Fruit fly (Drosophila melanogaster) whole organism, embryonic: Measurements from ENCODE around the gene CG7579.

Source experiments
- Ada2b ChIP-seq: fragments of 200-800 bp; sonication (Bioruptor generic); IDR thresholded peaks from 2 replicates; pipeline ENCODE4 v1.3.6; 2022; ENCODE audit warnings: missing biosample characterization, missing genetic modification characterization
- Atf-2 ChIP-seq: fragments of 200-800 bp; sonication (Bioruptor generic); optimal IDR thresholded peaks from 2 replicates; lab custom pipeline; 2016; ENCODE audit warnings: missing biosample characterization, missing genetic modification characterization
- Atf3 ChIP-seq: fragments of 200-800 bp; sonication (Bioruptor generic); optimal IDR thresholded peaks from 3 replicates; lab custom pipeline; 2016; ENCODE audit warnings: missing biosample characterization, missing genetic modification characterization
- CG10321 ChIP-seq: fragments of 200-800 bp; sonication (Bioruptor generic); IDR thresholded peaks from 2 replicates; pipeline ENCODE4 v1.3.6; 2022; ENCODE audit warnings: missing biosample characterization, missing genetic modification characterization
- CG10366 ChIP-seq: fragments of 200-800 bp; sonication (Bioruptor generic); IDR thresholded peaks from 2 replicates; pipeline ENCODE4 v1.3.6; 2022; ENCODE audit warnings: missing biosample characterization, missing genetic modification characterization
- CG11093 ChIP-seq: fragments of 200-800 bp; sonication (Bioruptor generic); IDR thresholded peaks from 3 replicates; pipeline ENCODE4 v1.3.6; 2022; ENCODE audit warnings: missing biosample characterization, missing genetic modification characterization
- CG12219 ChIP-seq: fragments of 200-800 bp; sonication (Bioruptor generic); optimal IDR thresholded peaks from 3 replicates; lab custom pipeline; 2018; ENCODE audit warnings: missing biosample characterization, mild to moderate bottlenecking, missing genetic modification characterization
- CG12744 ChIP-seq: fragments of 200-800 bp; sonication (Bioruptor generic); optimal IDR thresholded peaks from 2 replicates; lab custom pipeline; 2016; ENCODE audit warnings: missing biosample characterization, missing genetic modification characterization
- CG12942 ChIP-seq: fragments of 200-800 bp; sonication (Bioruptor generic); optimal IDR thresholded peaks from 3 replicates; lab custom pipeline; 2016; ENCODE audit warnings: missing biosample characterization, missing genetic modification characterization
- CG13287 ChIP-seq: fragments of 200-800 bp; sonication (Bioruptor generic); IDR thresholded peaks from 2 replicates; pipeline ENCODE4 v1.3.6; 2022; ENCODE audit warnings: missing biosample characterization, missing genetic modification characterization; ENCODE audit not compliant: partially characterized antibody
- CG13624 ChIP-seq: fragments of 200-800 bp; sonication (Bioruptor generic); optimal IDR thresholded peaks from 2 replicates; lab custom pipeline; 2016; ENCODE audit warnings: missing biosample characterization, missing genetic modification characterization
- CG15601 ChIP-seq: fragments of 200-800 bp; sonication (Bioruptor generic); optimal IDR thresholded peaks from 3 replicates; lab custom pipeline; 2019; ENCODE audit warnings: missing biosample characterization, mild to moderate bottlenecking, missing genetic modification characterization, moderate library complexity
- CG17186 ChIP-seq: fragments of 200-800 bp; sonication (Bioruptor generic); optimal IDR thresholded peaks from 3 replicates; lab custom pipeline; 2017; ENCODE audit warnings: missing biosample characterization, missing genetic modification reagents, missing genetic modification characterization
- CG18262 ChIP-seq: fragments of 200-800 bp; optimal IDR thresholded peaks from 3 replicates; lab custom pipeline; 2019; ENCODE audit warnings: missing biosample characterization, mild to moderate bottlenecking, missing genetic modification characterization, moderate library complexity
- CG18599 ChIP-seq: fragments of 200-800 bp; sonication (Bioruptor generic); optimal IDR thresholded peaks from 3 replicates; lab custom pipeline; 2017; ENCODE audit warnings: missing biosample characterization, missing genetic modification characterization, mild to moderate bottlenecking, moderate library complexity, missing genetic modification reagents
- CG31441 ChIP-seq: fragments of 200-800 bp; sonication (Bioruptor generic); IDR thresholded peaks from 2 replicates; pipeline ENCODE4 v1.3.6; 2022; ENCODE audit warnings: missing biosample characterization, missing genetic modification characterization
- CG3847 ChIP-seq: fragments of 200-800 bp; sonication (Bioruptor generic); IDR thresholded peaks from 2 replicates; pipeline ENCODE4 v1.3.6; 2022; ENCODE audit warnings: missing biosample characterization, missing genetic modification characterization
- CG4820 ChIP-seq: fragments of 200-800 bp; sonication (Bioruptor generic); optimal IDR thresholded peaks from 3 replicates; lab custom pipeline; 2016; ENCODE audit warnings: missing biosample characterization, missing genetic modification characterization
- CG4854 ChIP-seq: fragments of 200-800 bp; sonication (Bioruptor generic); optimal IDR thresholded peaks from 2 replicates; lab custom pipeline; 2016; ENCODE audit warnings: missing biosample characterization, missing genetic modification characterization, inconsistent platforms
- CG6654 ChIP-seq: fragments of 200-800 bp; sonication (Bioruptor generic); optimal IDR thresholded peaks from 2 replicates; lab custom pipeline; 2017; ENCODE audit warnings: missing biosample characterization, mild to moderate bottlenecking, missing genetic modification characterization
- CG6791 ChIP-seq: fragments of 200-800 bp; sonication (Bioruptor generic); IDR thresholded peaks from 3 replicates; pipeline ENCODE4 v1.3.6; 2022; ENCODE audit warnings: missing biosample characterization, missing genetic modification characterization; ENCODE audit not compliant: partially characterized antibody
- CG7357 ChIP-seq: fragments of 200-800 bp; sonication (Bioruptor generic); IDR thresholded peaks from 3 replicates; pipeline ENCODE4 v1.3.6; 2022; ENCODE audit warnings: missing biosample characterization, missing genetic modification characterization
- CG7372 ChIP-seq: fragments of 200-800 bp; sonication (Bioruptor generic); IDR thresholded peaks from 2 replicates; pipeline ENCODE4 v1.3.6; 2022; ENCODE audit warnings: missing biosample characterization, missing genetic modification characterization
- CG7839 ChIP-seq: fragments of 200-800 bp; sonication (Bioruptor generic); optimal IDR thresholded peaks from 3 replicates; lab custom pipeline; 2018; ENCODE audit warnings: missing biosample characterization, mild to moderate bottlenecking, missing genetic modification characterization, moderate library complexity
- CG9437 ChIP-seq: fragments of 200-800 bp; sonication (Bioruptor generic); optimal IDR thresholded peaks from 2 replicates; lab custom pipeline; 2018; ENCODE audit warnings: missing biosample characterization, mild to moderate bottlenecking, missing genetic modification characterization
- CG9932 ChIP-seq: fragments of 200-800 bp; sonication (Bioruptor generic); IDR thresholded peaks from 2 replicates; pipeline ENCODE4 v1.3.6; 2022; ENCODE audit warnings: missing biosample characterization, missing genetic modification characterization
- D ChIP-seq, 2 experiments: fragments of 200-800 bp in 1 of 2; fragments of >200 bp in 1 of 2; sonication (Bioruptor generic) in 1 of 2; optimal IDR thresholded peaks; 2 replicates in 1 of 2; 3 replicates in 1 of 2; lab custom pipeline; 2017; ENCODE audit warnings: mild to moderate bottlenecking in 1 of 2, missing biosample characterization in 1 of 2, missing genetic modification characterization in 1 of 2, missing genetic modification reagents in 1 of 2
- Doc2 ChIP-seq: fragments of 200-800 bp; sonication (Bioruptor generic); IDR thresholded peaks from 2 replicates; pipeline ENCODE4 v1.3.6; 2022; ENCODE audit warnings: missing biosample characterization, missing genetic modification characterization
- Gsc ChIP-seq: fragments of 200-800 bp; sonication (Bioruptor generic); IDR thresholded peaks from 2 replicates; pipeline ENCODE4 v1.3.6; 2022; ENCODE audit warnings: missing biosample characterization, missing genetic modification characterization
- Med ChIP-seq: fragments of 200-800 bp; sonication (Bioruptor generic); peaks from one replicate; lab custom pipeline; 2016; ENCODE audit warnings: missing biosample characterization, missing genetic modification characterization, mild to moderate bottlenecking, inconsistent platforms, moderate library complexity
- Mrtf ChIP-seq: fragments of 200-800 bp; sonication (Bioruptor generic); IDR thresholded peaks from 3 replicates; pipeline ENCODE4 v1.3.6; 2022; ENCODE audit warnings: missing biosample characterization, missing genetic modification characterization
- NC2β ChIP-seq: fragments of 200-800 bp; sonication (Bioruptor generic); optimal IDR thresholded peaks from 2 replicates; lab custom pipeline; 2016; ENCODE audit warnings: missing biosample characterization, missing genetic modification characterization
- Side ChIP-seq: fragments of 200-800 bp; sonication (Bioruptor generic); optimal IDR thresholded peaks from 2 replicates; lab custom pipeline; 2016; ENCODE audit warnings: missing biosample characterization, missing genetic modification characterization
- Sox102F ChIP-seq: fragments of 200-800 bp; sonication (Bioruptor generic); optimal IDR thresholded peaks from 2 replicates; lab custom pipeline; 2018; ENCODE audit warnings: missing biosample characterization, mild to moderate bottlenecking, missing genetic modification characterization, moderate library complexity
- Ssrp ChIP-seq: fragments of 200-800 bp; sonication (Bioruptor generic); optimal IDR thresholded peaks from 2 replicates; lab custom pipeline; 2018; ENCODE audit warnings: missing biosample characterization, mild to moderate bottlenecking, missing genetic modification characterization, moderate library complexity
- TFAM ChIP-seq: fragments of 200-800 bp; sonication (Bioruptor generic); optimal IDR thresholded peaks from 2 replicates; lab custom pipeline; 2017; ENCODE audit warnings: missing biosample characterization, missing genetic modification characterization, inconsistent platforms
- Trl ChIP-seq, 3 experiments: fragments of >200 bp in 2 of 3; fragments of 200-800 bp in 1 of 3; sonication (Bioruptor generic) in 1 of 3; optimal IDR thresholded peaks; 2 replicates in 1 of 3; 3 replicates in 2 of 3; lab custom pipeline; 2016 to 2017; ENCODE audit warnings: missing biosample characterization in 1 of 3, missing genetic modification characterization in 1 of 3
- bigmax ChIP-seq: fragments of 200-800 bp; sonication (Bioruptor generic); optimal IDR thresholded peaks from 2 replicates; lab custom pipeline; 2018; ENCODE audit warnings: missing biosample characterization, mild to moderate bottlenecking, missing genetic modification characterization
- gfzf ChIP-seq: fragments of 200-800 bp; sonication (Bioruptor generic); optimal IDR thresholded peaks from 2 replicates; lab custom pipeline; 2016; ENCODE audit warnings: missing biosample characterization, mild to moderate bottlenecking, missing genetic modification characterization, moderate library complexity
- ham ChIP-seq: fragments of 200-800 bp; sonication (Bioruptor generic); IDR thresholded peaks from 2 replicates; pipeline ENCODE4 v1.3.6; 2022; ENCODE audit warnings: missing biosample characterization, missing genetic modification characterization
- hb ChIP-seq: fragments of 200-800 bp; sonication (Bioruptor generic); IDR thresholded peaks from 3 replicates; pipeline ENCODE4 v1.3.6; 2022; ENCODE audit warnings: missing biosample characterization, missing genetic modification characterization; ENCODE audit not compliant: partially characterized antibody
- mld ChIP-seq: fragments of 200-800 bp; sonication (Bioruptor generic); IDR thresholded peaks from 3 replicates; pipeline ENCODE4 v1.3.6; 2022; ENCODE audit warnings: missing biosample characterization, missing genetic modification characterization; ENCODE audit not compliant: partially characterized antibody
- org-1 ChIP-seq: fragments of 200-800 bp; sonication (Bioruptor generic); optimal IDR thresholded peaks from 2 replicates; lab custom pipeline; 2017; ENCODE audit warnings: missing biosample characterization, missing genetic modification characterization
- pnt ChIP-seq: fragments of 200-800 bp; sonication (Bioruptor generic); optimal IDR thresholded peaks from 3 replicates; lab custom pipeline; 2016; ENCODE audit warnings: missing biosample characterization, missing genetic modification characterization
- pros ChIP-seq: fragments of 200-800 bp; sonication (Bioruptor generic); optimal IDR thresholded peaks from 3 replicates; lab custom pipeline; 2019; ENCODE audit warnings: missing biosample characterization, mild to moderate bottlenecking, missing genetic modification characterization, moderate library complexity
- sqz ChIP-seq: fragments of 200-800 bp; sonication (Bioruptor generic); optimal IDR thresholded peaks from 3 replicates; lab custom pipeline; 2018; ENCODE audit warnings: missing biosample characterization, mild to moderate bottlenecking, missing genetic modification characterization
- stc ChIP-seq: fragments of 200-800 bp; sonication (Bioruptor generic); IDR thresholded peaks from 2 replicates; pipeline ENCODE4 v1.3.6; 2022; ENCODE audit warnings: missing biosample characterization, missing genetic modification characterization
- twi ChIP-seq: fragments of 200-800 bp; optimal IDR thresholded peaks from 2 replicates; lab custom pipeline; 2019; ENCODE audit warnings: missing biosample characterization, mild to moderate bottlenecking, missing genetic modification characterization, moderate library complexity
- vvl ChIP-seq: fragments of 200-800 bp; sonication (Bioruptor generic); IDR thresholded peaks from 2 replicates; pipeline ENCODE4 v1.3.6; 2022; ENCODE audit warnings: missing biosample characterization, missing genetic modification characterization
- zen ChIP-seq: fragments of 200-800 bp; sonication (Bioruptor generic); optimal IDR thresholded peaks from 3 replicates; lab custom pipeline; 2018; ENCODE audit warnings: missing biosample characterization, mild to moderate bottlenecking, missing genetic modification characterization, moderate library complexity

Gene CG7579

DNA sequence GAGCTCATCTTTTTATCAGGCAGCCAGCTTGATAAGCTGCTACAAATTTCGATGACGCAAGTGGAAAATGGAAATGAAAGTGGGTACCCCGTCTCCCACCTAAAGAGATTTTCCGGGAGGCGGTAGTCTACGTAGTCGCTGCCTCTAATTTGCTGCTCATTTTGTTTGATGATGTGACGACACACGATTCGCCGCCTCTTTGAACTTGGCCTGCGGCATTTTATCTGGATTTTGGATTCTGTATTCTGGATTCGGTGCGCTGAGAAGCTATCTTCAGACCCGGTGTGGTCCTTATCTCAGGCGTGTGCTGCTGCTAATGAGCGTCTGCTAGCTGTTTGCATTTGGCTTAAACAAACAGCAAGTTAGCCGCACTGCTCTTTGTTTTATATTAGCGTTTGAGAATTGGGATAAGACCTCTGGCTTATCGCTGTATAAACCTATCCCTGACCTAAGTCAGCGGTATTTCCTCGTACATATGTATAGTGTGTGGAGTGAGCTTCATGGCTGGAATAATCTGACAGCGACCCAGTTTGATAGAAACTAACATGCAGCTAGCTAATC is 30.8 kb upstream of the CG7579 start (continued):
- peak; percentile 41 for TF ChIP-seq CG12942 (GFP tag; lab: Kevin White, UChicago)
- no peak for TF ChIP-seq bigmax (GFP tag; lab: Kevin White, UChicago)
- peak; percentile 74 for TF ChIP-seq CG4854
- peak; percentile 45 for TF ChIP-seq CG12744 (GFP tag; lab: Kevin White, UChicago)
- TF ChIP-seq CG7357 (GFP tag; lab: Robert Waterston, UW) = no peak
- peak; percentile 44 for TF ChIP-seq CG12219 (GFP tag; lab: Kevin White, UChicago)
- TF ChIP-seq CG15601 (tag; lab: Kevin White, UChicago) = peak; percentile 46
- peak; percentile 0 for TF ChIP-seq CG17186
- peak; percentile 47 for TF ChIP-seq Sox102F
- peak; percentile 30 for TF ChIP-seq CG13624
- TF ChIP-seq CG13287 (GFP tag; lab: Robert Waterston, UW) = no peak
- no peak for TF ChIP-seq Gsc (GFP tag; lab: Robert Waterston, UW)
- TF ChIP-seq CG6791 (GFP tag; lab: Robert Waterston, UW) = no peak
- peak; percentile 56; the same call in 1 of the 2 replicates for TF ChIP-seq vvl (GFP tag; lab: Robert Waterston, UW)
- TF ChIP-seq sqz = no peak
- peak; percentile 16 for TF ChIP-seq CG7839 (tag; lab: Kevin White, UChicago)
- no peak for TF ChIP-seq CG10366 (GFP tag; lab: Robert Waterston, UW)
- 0 out of 2 replicates have a peak, but pooled peaks have one; percentile 12 for TF ChIP-seq CG10321 (GFP tag; lab: Robert Waterston, UW)
- TF ChIP-seq CG3847 (GFP tag; lab: Robert Waterston, UW) = no peak

- no peak for TF ChIP-seq CG6654 (GFP tag; lab: Kevin White, UChicago)
- TF ChIP-seq ham (GFP tag; lab: Robert Waterston, UW) = no peak
- no peak for TF ChIP-seq CG18262
- no peak for TF ChIP-seq CG4820 (GFP tag; lab: Kevin White, UChicago)
- TF ChIP-seq Atf-2 = no peak
- no peak for TF ChIP-seq TFAM (GFP tag; lab: Kevin White, UChicago)
- TF ChIP-seq zen (tag; lab: Kevin White, UChicago) = peak; percentile 94
- TF ChIP-seq NC2β (GFP tag; lab: Kevin White, UChicago) = no peak
- TF ChIP-seq pnt (GFP tag; lab: Kevin White, UChicago) = no peak
- TF ChIP-seq twi (tag; lab: Kevin White, UChicago) = peak; percentile 11
- TF ChIP-seq stc (GFP tag; lab: Robert Waterston, UW) = no peak
- TF ChIP-seq Med = no peak
- TF ChIP-seq Atf3 (GFP tag; lab: Kevin White, UChicago) = no peak
- 0 out of 3 replicates have a peak, but pooled peaks have one; percentile 53 for TF ChIP-seq hb (GFP tag; lab: Robert Waterston, UW)
- TF ChIP-seq Ssrp (tag; lab: Kevin White, UChicago) = no peak
- TF ChIP-seq CG11093 (GFP tag; lab: Robert Waterston, UW) = no peak
- no peak for TF ChIP-seq CG18599 (GFP tag; lab: Kevin White, UChicago)
- TF ChIP-seq Ada2b = no peak
- no peak for TF ChIP-seq Trl (optimal IDR thresholded peaks at IDR 0.05; lab: Kevin White, UChicago)
- TF ChIP-seq Trl (GFP tag; optimal IDR thresholded peaks at IDR 0.05; lab: Kevin White, UChicago) = no peak
- TF ChIP-seq CG9437 = no peak
- TF ChIP-seq CG31441 (GFP tag; lab: Robert Waterston, UW) = no peak
- TF ChIP-seq D (optimal IDR thresholded peaks at IDR 0.05; lab: Kevin White, UChicago) = peak; percentile 97
- no peak for TF ChIP-seq D (GFP tag; optimal IDR thresholded peaks at IDR 0.05; lab: Kevin White, UChicago)
- TF ChIP-seq Doc2 = no peak
- no peak for TF ChIP-seq Mrtf (GFP tag; lab: Robert Waterston, UW)
- no peak for TF ChIP-seq gfzf (GFP tag; lab: Kevin White, UChicago)
- TF ChIP-seq org-1 (GFP tag; lab: Kevin White, UChicago) = no peak
- no peak for TF ChIP-seq Side (GFP tag; lab: Kevin White, UChicago)
- TF ChIP-seq CG9932 (GFP tag; lab: Robert Waterston, UW) = no peak
- no peak for TF ChIP-seq CG7372 (GFP tag; lab: Robert Waterston, UW)
- no peak for TF ChIP-seq mld (GFP tag; lab: Robert Waterston, UW)
- peak; percentile 5 for TF ChIP-seq pros (GFP tag; lab: Kevin White, UChicago)
These were observed 28.8 kb upstream of the CG7579 start for dm6 chr3L:15712063-15712462.
